Fruit fly (Drosophila melanogaster) Kc167 (cell line): ENCODE results near the gene JTBR.

Experiments used
- Myc ChIP-seq: fragments of >200 bp; optimal IDR thresholded peaks from 2 replicates; lab custom pipeline; 2017; ENCODE audit warnings: missing external identifiers
- Sin3A ChIP-seq: fragments of >200 bp; optimal IDR thresholded peaks from 2 replicates; lab custom pipeline; 2018; ENCODE audit warnings: missing external identifiers
- h ChIP-seq: fragments of >200 bp; optimal IDR thresholded peaks from 3 replicates; lab custom pipeline; 2018; ENCODE audit warnings: missing external identifiers
- insv ChIP-seq: fragments of >200 bp; optimal IDR thresholded peaks from 3 replicates; lab custom pipeline; 2018; ENCODE audit warnings: missing external identifiers
- psq ChIP-seq: fragments of >200 bp; optimal IDR thresholded peaks from 2 replicates; lab custom pipeline; 2017; ENCODE audit warnings: missing external identifiers
- ttk ChIP-seq: sonication (Bioruptor generic); optimal IDR thresholded peaks from 2 replicates; lab custom pipeline; 2017; ENCODE audit warnings: missing external identifiers

- TF ChIP-seq Myc = no peak
- no peak for TF ChIP-seq h (lab: Kevin White, UChicago)
- no peak for TF ChIP-seq insv (lab: Kevin White, UChicago)
- TF ChIP-seq ttk (lab: Kevin White, UChicago) = no peak
- no peak for TF ChIP-seq psq (lab: Kevin White, UChicago)
- no peak for TF ChIP-seq Sin3A (lab: Kevin White, UChicago)
Observed at dm6 chr3L:1829539-1829938, 26.9 kb upstream of the JTBR start.
